Worm (Caenorhabditis elegans): ENCODE data around the gene T03F7.6.

DNA sequence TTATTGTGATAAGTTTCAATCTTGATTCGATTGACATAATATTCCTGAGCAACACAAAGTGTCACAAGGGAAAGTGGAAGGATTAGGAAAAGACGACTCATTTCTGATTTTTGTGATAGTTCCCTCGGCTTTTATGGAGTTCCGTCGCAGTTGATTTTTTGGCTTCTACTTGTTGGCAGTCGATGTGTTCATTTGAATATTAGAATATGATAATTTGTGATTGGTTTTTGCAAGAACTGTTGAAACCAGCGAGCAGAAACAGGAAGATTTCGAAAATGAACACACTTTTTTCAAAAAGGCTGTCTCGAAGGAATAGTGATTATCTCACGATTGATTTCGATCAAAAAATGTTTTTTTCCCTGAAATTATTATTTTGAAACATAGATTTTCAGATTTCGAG, 39.7 kb downstream of the T03F7.6 start, which contains the start of gene T02E9.6:
- TF ChIP-seq ama-1 (optimal IDR thresholded peaks at IDR 0.05) (no peak), pes-1 (GFP tag; IDR thresholded peaks at IDR 0.05) (no peak), flt-1 (GFP tag; IDR thresholded peaks at IDR 0.05) (no peak), ceh-13 (GFP tag; optimal IDR thresholded peaks at IDR 0.05) (no peak)
